Worm (Caenorhabditis elegans) whole organism, L3 larva: ENCODE measurements around the gene nep-12.

ENCODE experiments used
- R02D3.7 ChIP-seq: fragments of 150-350 bp; optimal IDR thresholded peaks from 2 replicates; lab custom pipeline; 2014; ENCODE audit warnings: missing biosample characterization, missing genetic modification characterization
- aly-2 ChIP-seq: fragments of 150-350 bp; optimal IDR thresholded peaks from 2 replicates; lab custom pipeline; 2014; ENCODE audit warnings: missing biosample characterization, missing genetic modification characterization
- ceh-16 ChIP-seq: sonication (generic microtip); optimal IDR thresholded peaks from 2 replicates; lab custom pipeline; 2017; ENCODE audit warnings: missing biosample characterization, missing genetic modification characterization
- ceh-28 ChIP-seq: fragments of 150-350 bp; optimal IDR thresholded peaks from 2 replicates; lab custom pipeline; 2014; ENCODE audit warnings: missing biosample characterization, missing genetic modification reagents, missing genetic modification characterization
- ceh-82 ChIP-seq: fragments of 150-350 bp; optimal IDR thresholded peaks from 2 replicates; lab custom pipeline; 2014; ENCODE audit warnings: missing biosample characterization, missing genetic modification characterization
- daf-12 ChIP-seq: fragments of 150-350 bp; optimal IDR thresholded peaks from 2 replicates; lab custom pipeline; 2014; ENCODE audit warnings: missing biosample characterization, missing genetic modification reagents, missing genetic modification characterization
- egl-27 ChIP-seq: sonication (generic microtip); optimal IDR thresholded peaks from 4 replicates; lab custom pipeline; 2017; ENCODE audit warnings: missing biosample characterization, missing genetic modification reagents, missing genetic modification characterization
- egl-5 ChIP-seq: fragments of 150-350 bp; optimal IDR thresholded peaks from 2 replicates; lab custom pipeline; 2017; ENCODE audit warnings: missing biosample characterization, missing genetic modification reagents, missing genetic modification characterization, inconsistent platforms
- elt-1 ChIP-seq: fragments of 150-350 bp; optimal IDR thresholded peaks from 2 replicates; lab custom pipeline; 2014; ENCODE audit warnings: missing biosample characterization, missing genetic modification characterization
- elt-2 ChIP-seq: sonication (generic microtip); optimal IDR thresholded peaks from 2 replicates; lab custom pipeline; 2016; ENCODE audit warnings: missing genetic modification reagents, mild to moderate bottlenecking, missing genetic modification characterization, missing compliant biosample characterization
- elt-3 ChIP-seq, 3 experiments: fragments of 150-350 bp in 1 of 3; sonication (generic microtip) in 2 of 3; optimal IDR thresholded peaks; 2 replicates in 2 of 3; 4 replicates in 1 of 3; lab custom pipeline; 2014 to 2017; ENCODE audit warnings: missing biosample characterization in 3 of 3, missing genetic modification characterization in 3 of 3
- eor-1 ChIP-seq, 2 experiments: fragments of 150-350 bp; optimal IDR thresholded peaks; 2 replicates each; lab custom pipeline; 2014 to 2018; ENCODE audit warnings: missing biosample characterization in 2 of 2, missing genetic modification characterization in 2 of 2
- fkh-10 ChIP-seq: sonication (generic microtip); optimal IDR thresholded peaks from 2 replicates; lab custom pipeline; 2017; ENCODE audit warnings: missing biosample characterization, missing genetic modification reagents, missing genetic modification characterization
- fkh-2 ChIP-seq: fragments of 150-350 bp; optimal IDR thresholded peaks from 2 replicates; lab custom pipeline; 2014; ENCODE audit warnings: missing biosample characterization, missing genetic modification reagents, missing genetic modification characterization
- fos-1 ChIP-seq: fragments of 150-350 bp; optimal IDR thresholded peaks from 2 replicates; lab custom pipeline; 2014; ENCODE audit warnings: missing biosample characterization, missing genetic modification characterization
- hmg-11 ChIP-seq: sonication (generic microtip); optimal IDR thresholded peaks from 2 replicates; lab custom pipeline; 2016; ENCODE audit warnings: missing genetic modification characterization, missing compliant biosample characterization
- jun-1 ChIP-seq: fragments of 150-350 bp; optimal IDR thresholded peaks from 2 replicates; lab custom pipeline; 2014; ENCODE audit warnings: missing biosample characterization, missing genetic modification reagents, missing genetic modification characterization
- lin-15B ChIP-seq: fragments of 150-350 bp; optimal IDR thresholded peaks from 2 replicates; lab custom pipeline; 2014; ENCODE audit warnings: missing biosample characterization, missing genetic modification characterization
- lin-39 ChIP-seq: fragments of 150-350 bp; optimal IDR thresholded peaks from 2 replicates; lab custom pipeline; 2018; ENCODE audit warnings: missing biosample characterization, missing genetic modification reagents, missing genetic modification characterization
- lsy-12 ChIP-seq: sonication (generic microtip); optimal IDR thresholded peaks from 2 replicates; lab custom pipeline; 2016; ENCODE audit warnings: mild to moderate bottlenecking, missing genetic modification characterization, missing compliant biosample characterization
- mdl-1 ChIP-seq: fragments of 150-350 bp; optimal IDR thresholded peaks from 2 replicates; lab custom pipeline; 2014; ENCODE audit warnings: missing biosample characterization, missing genetic modification characterization
- mml-1 ChIP-seq: fragments of 150-350 bp; sonication (generic microtip); optimal IDR thresholded peaks from 3 replicates; lab custom pipeline; 2014; ENCODE audit warnings: missing biosample characterization, missing genetic modification characterization
- nfya-1 ChIP-seq: sonication (generic microtip); optimal IDR thresholded peaks from 2 replicates; lab custom pipeline; 2017; ENCODE audit warnings: missing genetic modification characterization, mild to moderate bottlenecking, missing compliant biosample characterization, antibody characterized with exemption, moderate library complexity; ENCODE audit not compliant: insufficient read depth
- nhr-11 ChIP-seq: fragments of 150-350 bp; optimal IDR thresholded peaks from 2 replicates; lab custom pipeline; 2014; ENCODE audit warnings: missing biosample characterization, missing genetic modification characterization
- nhr-12 ChIP-seq: fragments of 150-350 bp; optimal IDR thresholded peaks from 2 replicates; lab custom pipeline; 2014; ENCODE audit warnings: missing biosample characterization, missing genetic modification characterization
- nhr-23 ChIP-seq: fragments of 150-350 bp; optimal IDR thresholded peaks from 2 replicates; lab custom pipeline; 2014; ENCODE audit warnings: missing biosample characterization, missing genetic modification reagents, missing genetic modification characterization
- nhr-25 ChIP-seq: sonication (generic microtip); optimal IDR thresholded peaks from 2 replicates; lab custom pipeline; 2017; ENCODE audit warnings: missing biosample characterization, missing genetic modification characterization
- nhr-28 ChIP-seq: fragments of 150-350 bp; optimal IDR thresholded peaks from 2 replicates; lab custom pipeline; 2014; ENCODE audit warnings: missing biosample characterization, missing genetic modification characterization
- nhr-43 ChIP-seq: sonication (generic microtip); optimal IDR thresholded peaks from 2 replicates; lab custom pipeline; 2016; ENCODE audit warnings: mild to moderate bottlenecking, missing genetic modification characterization, missing compliant biosample characterization; ENCODE audit not compliant: poor library complexity, severe bottlenecking
- nhr-76 ChIP-seq: fragments of 150-350 bp; sonication (generic microtip); optimal IDR thresholded peaks from 5 replicates; lab custom pipeline; 2014; ENCODE audit warnings: missing biosample characterization, missing genetic modification characterization
- pha-4 ChIP-seq: fragments of 150-350 bp; optimal IDR thresholded peaks from 2 replicates; lab custom pipeline; 2014; ENCODE audit warnings: missing biosample characterization, missing genetic modification reagents, missing genetic modification characterization
- pqm-1 ChIP-seq: fragments of 150-350 bp; optimal IDR thresholded peaks from 2 replicates; lab custom pipeline; 2017; ENCODE audit warnings: missing biosample characterization, missing genetic modification characterization, inconsistent platforms
- sea-2 ChIP-seq: fragments of 150-350 bp; sonication (generic microtip); optimal IDR thresholded peaks from 4 replicates; lab custom pipeline; 2014; ENCODE audit warnings: missing biosample characterization, missing genetic modification reagents, missing genetic modification characterization
- skn-1 ChIP-seq: fragments of 150-350 bp; optimal IDR thresholded peaks from 2 replicates; lab custom pipeline; 2014; ENCODE audit warnings: missing biosample characterization, missing genetic modification characterization
- snpc-4 ChIP-seq: fragments of 150-350 bp; optimal IDR thresholded peaks from 2 replicates; lab custom pipeline; 2014; ENCODE audit warnings: missing biosample characterization, missing genetic modification characterization
- tbx-2 ChIP-seq: sonication (generic microtip); optimal IDR thresholded peaks from 2 replicates; lab custom pipeline; 2016; ENCODE audit warnings: mild to moderate bottlenecking, missing genetic modification characterization, missing compliant biosample characterization
- unc-39 ChIP-seq: sonication (generic microtip); optimal IDR thresholded peaks from 4 replicates; lab custom pipeline; 2017; ENCODE audit warnings: missing biosample characterization, missing genetic modification characterization
- unc-62 ChIP-seq: fragments of 150-350 bp; sonication (generic microtip); optimal IDR thresholded peaks from 4 replicates; lab custom pipeline; 2014; ENCODE audit warnings: missing biosample characterization, missing genetic modification reagents, missing genetic modification characterization
- ztf-11 ChIP-seq: fragments of 150-350 bp; optimal IDR thresholded peaks from 2 replicates; lab custom pipeline; 2014; ENCODE audit warnings: missing biosample characterization, missing genetic modification characterization
- ztf-4 ChIP-seq: fragments of 150-350 bp; optimal IDR thresholded peaks from 2 replicates; lab custom pipeline; 2014; ENCODE audit warnings: missing biosample characterization, missing genetic modification characterization

The nep-12 gene

ce11 chrII:4747063-4747462, 37.3 kb downstream of the nep-12 start:
- TF ChIP-seq ztf-11 (no peak), nhr-76 (tag; lab: Kevin White, UChicago) (no peak), pqm-1 (tag; lab: Kevin White, UChicago) (no peak), eor-1 (tag; optimal IDR thresholded peaks at IDR 0.05; lab: Kevin White, UChicago) (no peak), aly-2 (tag; lab: Kevin White, UChicago) (no peak), nhr-25 (tag; lab: Kevin White, UChicago) (peak; percentile 56), mml-1 (peak; percentile 27), tbx-2 (tag; lab: Kevin White, UChicago) (no peak), egl-5 (no peak), nhr-43 (peak; percentile 16), nfya-1 (tag; lab: Kevin White, UChicago) (peak; percentile 51)

ce11 chrII:4745281-4745680, 39.1 kb downstream of the nep-12 start:
- TF ChIP-seq lsy-12 (tag; lab: Kevin White, UChicago) (peak; percentile 52), nhr-28 (tag; lab: Kevin White, UChicago) (no peak), mml-1 (peak; percentile 34), nhr-23 (peak; percentile 92), aly-2 (tag; lab: Kevin White, UChicago) (no peak), R02D3.7 (tag; lab: Kevin White, UChicago) (no peak), nfya-1 (tag; lab: Kevin White, UChicago) (peak; percentile 3), elt-2 (tag; lab: Kevin White, UChicago) (peak; percentile 1), nhr-25 (tag; lab: Kevin White, UChicago) (peak; percentile 88), tbx-2 (tag; lab: Kevin White, UChicago) (peak; percentile 24), nhr-43 (peak; percentile 95), elt-3 (tag; optimal IDR thresholded peaks at IDR 0.05; lab: Kevin White, UChicago) (peak in 2 of 3 experiments; percentile 24 to 78), nhr-11 (tag; lab: Kevin White, UChicago) (peak; percentile 84), pha-4 (tag; lab: Kevin White, UChicago) (no peak)

- TF ChIP-seq nhr-25 (tag; lab: Kevin White, UChicago) (no peak), ceh-82 (tag; lab: Kevin White, UChicago) (no peak), pqm-1 (tag; lab: Kevin White, UChicago) (peak; percentile 39), nhr-12 (no peak), nhr-11 (tag; lab: Kevin White, UChicago) (no peak), elt-2 (tag; lab: Kevin White, UChicago) (peak; percentile 62), fkh-10 (GFP tag; lab: Kevin White, UChicago) (no peak), nhr-23 (peak; percentile 29), egl-5 (no peak), jun-1 (peak; percentile 12), snpc-4 (no peak), lsy-12 (tag; lab: Kevin White, UChicago) (peak; percentile 33)
These were observed 42.7 kb downstream of the nep-12 start, which contains the start of gene acs-11 for ce11 chrII:4741527-4742187. Gene acs-11 (plus strand): TSS chrII:4742137.

ce11 chrII:4739984-4740462, 44.3 kb downstream of the nep-12 start, which contains the start of gene eas-1:
Gene eas-1 (plus strand): TSS chrII:4740412.
- TF ChIP-seq egl-5 (no peak), tbx-2 (tag; lab: Kevin White, UChicago) (peak; percentile 3), nhr-43 (peak; percentile 90), eor-1 (tag; optimal IDR thresholded peaks at IDR 0.05; lab: Kevin White, UChicago) (no peak), skn-1 (tag; lab: Kevin White, UChicago) (peak; percentile 44), elt-3 (tag; optimal IDR thresholded peaks at IDR 0.05; lab: Kevin White, UChicago) (no peak), ztf-4 (no peak), pqm-1 (tag; lab: Kevin White, UChicago) (peak; percentile 21), daf-12 (tag; lab: Kevin White, UChicago) (no peak), nhr-28 (tag; lab: Kevin White, UChicago) (no peak), ceh-28 (tag; lab: Kevin White, UChicago) (peak; percentile 35), fos-1 (tag; lab: Kevin White, UChicago) (no peak), nhr-25 (tag; lab: Kevin White, UChicago) (peak; percentile 77), hmg-11 (tag; lab: Kevin White, UChicago) (peak; percentile 22), elt-1 (tag; lab: Kevin White, UChicago) (no peak), nfya-1 (tag; lab: Kevin White, UChicago) (peak; percentile 82), sea-2 (no peak), nhr-23 (peak; percentile 81), nhr-76 (tag; lab: Kevin White, UChicago) (no peak), fkh-2 (tag; lab: Kevin White, UChicago) (no peak), R02D3.7 (tag; lab: Kevin White, UChicago) (peak; percentile 25), ceh-16 (tag; lab: Kevin White, UChicago) (no peak), jun-1 (peak; percentile 57), mml-1 (no peak), elt-2 (tag; lab: Kevin White, UChicago) (peak; percentile 62), lin-15B (tag; lab: Kevin White, UChicago) (peak; percentile 82), egl-27 (tag; lab: Kevin White, UChicago) (no peak), unc-39 (tag; lab: Kevin White, UChicago) (no peak), ztf-11 (no peak), aly-2 (tag; lab: Kevin White, UChicago) (no peak), mdl-1 (tag; lab: Kevin White, UChicago) (peak; percentile 53), nhr-11 (tag; lab: Kevin White, UChicago) (no peak), unc-62 (no peak), pha-4 (tag; lab: Kevin White, UChicago) (no peak), snpc-4 (peak; percentile 72), lsy-12 (tag; lab: Kevin White, UChicago) (peak; percentile 82), lin-39 (tag; lab: Kevin White, UChicago) (peak; percentile 52)
